Worm (Caenorhabditis elegans) whole organism, L2 larva: ENCODE data around the gene sdz-1.

Experiments
- C34F6.9 ChIP-seq: fragments of 150-350 bp; optimal IDR thresholded peaks from 2 replicates; lab custom pipeline; 2014; ENCODE audit warnings: missing biosample characterization, missing genetic modification characterization
- F13H6.1 ChIP-seq: sonication (generic microtip); optimal IDR thresholded peaks from 2 replicates; lab custom pipeline; 2016; ENCODE audit warnings: missing genetic modification characterization, missing compliant biosample characterization
- R02D3.7 ChIP-seq: fragments of 150-350 bp; optimal IDR thresholded peaks from 2 replicates; lab custom pipeline; 2014; ENCODE audit warnings: missing biosample characterization, missing genetic modification characterization
- Y55F3AM.14 ChIP-seq: fragments of 200-800 bp; sonication (Bioruptor generic); optimal IDR thresholded peaks from 2 replicates; lab custom pipeline; 2018; ENCODE audit warnings: mild to moderate bottlenecking, missing genetic modification characterization, missing compliant biosample characterization
- ZK546.5 ChIP-seq: sonication (generic microtip); optimal IDR thresholded peaks from 2 replicates; lab custom pipeline; 2017; ENCODE audit warnings: missing biosample characterization, missing genetic modification characterization
- aly-2 ChIP-seq: fragments of 150-350 bp; optimal IDR thresholded peaks from 2 replicates; lab custom pipeline; 2014; ENCODE audit warnings: missing biosample characterization, missing genetic modification characterization
- ama-1 ChIP-seq: fragments of 150-350 bp; optimal IDR thresholded peaks from 2 replicates; lab custom pipeline; 2018; ENCODE audit warnings: inconsistent platforms
- blmp-1 ChIP-seq: sonication (generic microtip); optimal IDR thresholded peaks from 2 replicates; lab custom pipeline; 2017; ENCODE audit warnings: missing genetic modification characterization, mild to moderate bottlenecking, missing compliant biosample characterization, antibody characterized with exemption, moderate library complexity; ENCODE audit not compliant: insufficient read depth
- ceh-82 ChIP-seq: fragments of 150-350 bp; optimal IDR thresholded peaks from 2 replicates; lab custom pipeline; 2014; ENCODE audit warnings: missing biosample characterization, missing genetic modification characterization
- crh-2 ChIP-seq: sonication (generic microtip); optimal IDR thresholded peaks from 2 replicates; lab custom pipeline; 2017; ENCODE audit warnings: missing biosample characterization, missing genetic modification characterization
- dmd-4 ChIP-seq: sonication (generic microtip); optimal IDR thresholded peaks from 2 replicates; lab custom pipeline; 2017; ENCODE audit warnings: missing biosample characterization, missing genetic modification characterization
- elt-1 ChIP-seq: fragments of 150-350 bp; optimal IDR thresholded peaks from 2 replicates; lab custom pipeline; 2014; ENCODE audit warnings: missing biosample characterization, missing genetic modification characterization
- elt-3 ChIP-seq: sonication (generic microtip); optimal IDR thresholded peaks from 2 replicates; lab custom pipeline; 2017; ENCODE audit warnings: missing biosample characterization, missing genetic modification characterization
- fos-1 ChIP-seq: fragments of 150-350 bp; optimal IDR thresholded peaks from 2 replicates; lab custom pipeline; 2014; ENCODE audit warnings: missing biosample characterization, missing genetic modification characterization
- gmeb-1 ChIP-seq: fragments of 150-350 bp; optimal IDR thresholded peaks from 2 replicates; lab custom pipeline; 2014; ENCODE audit warnings: missing biosample characterization, missing genetic modification characterization
- lin-11 ChIP-seq: fragments of 150-350 bp; sonication (generic microtip); optimal IDR thresholded peaks from 2 replicates; lab custom pipeline; 2014; ENCODE audit warnings: missing biosample characterization, missing genetic modification characterization, inconsistent platforms, mixed read lengths
- lsy-2 ChIP-seq, 2 experiments: fragments of 150-350 bp in 1 of 2; sonication (generic microtip) in 1 of 2; optimal IDR thresholded peaks; 2 replicates each; lab custom pipeline; 2014 to 2017; ENCODE audit warnings: missing biosample characterization in 2 of 2, missing genetic modification characterization in 2 of 2
- mbf-1 ChIP-seq: sonication (generic microtip); optimal IDR thresholded peaks from 2 replicates; lab custom pipeline; 2017; ENCODE audit warnings: missing biosample characterization, missing genetic modification characterization
- mdl-1 ChIP-seq, 2 experiments: fragments of 150-350 bp in 1 of 2; sonication (generic microtip) in 1 of 2; optimal IDR thresholded peaks; 2 replicates each; lab custom pipeline; 2017; ENCODE audit warnings: missing biosample characterization in 2 of 2, missing genetic modification characterization in 2 of 2
- nhr-10 ChIP-seq: sonication (generic microtip); optimal IDR thresholded peaks from 2 replicates; lab custom pipeline; 2017; ENCODE audit warnings: missing biosample characterization, missing genetic modification characterization
- nhr-11 ChIP-seq: fragments of 150-350 bp; optimal IDR thresholded peaks from 2 replicates; lab custom pipeline; 2014; ENCODE audit warnings: missing biosample characterization, missing genetic modification characterization
- nhr-12 ChIP-seq: fragments of 150-350 bp; optimal IDR thresholded peaks from 2 replicates; lab custom pipeline; 2014; ENCODE audit warnings: missing biosample characterization, missing genetic modification characterization
- nhr-129 ChIP-seq: fragments of 150-350 bp; optimal IDR thresholded peaks from 2 replicates; lab custom pipeline; 2014; ENCODE audit warnings: missing biosample characterization, missing genetic modification characterization
- nhr-21 ChIP-seq: fragments of 150-350 bp; optimal IDR thresholded peaks from 2 replicates; lab custom pipeline; 2014; ENCODE audit warnings: missing biosample characterization, missing genetic modification characterization
- nhr-237 ChIP-seq: fragments of 150-350 bp; optimal IDR thresholded peaks from 2 replicates; lab custom pipeline; 2014; ENCODE audit warnings: missing biosample characterization, missing genetic modification characterization
- nhr-25 ChIP-seq: fragments of 150-350 bp; sonication (generic microtip); optimal IDR thresholded peaks from 3 replicates; lab custom pipeline; 2014; ENCODE audit warnings: missing biosample characterization, missing genetic modification characterization
- nhr-6 ChIP-seq: fragments of 150-350 bp; optimal IDR thresholded peaks from 2 replicates; lab custom pipeline; 2014; ENCODE audit warnings: missing biosample characterization, missing genetic modification characterization
- peb-1 ChIP-seq: fragments of 150-350 bp; optimal IDR thresholded peaks from 2 replicates; lab custom pipeline; 2014; ENCODE audit warnings: missing biosample characterization, missing genetic modification characterization
- sma-9 ChIP-seq, 2 experiments: fragments of 150-350 bp in 1 of 2; sonication (generic microtip) in 1 of 2; optimal IDR thresholded peaks; 2 replicates each; lab custom pipeline; 2014 to 2016; ENCODE audit warnings: missing genetic modification characterization in 2 of 2, mild to moderate bottlenecking in 1 of 2, missing biosample characterization in 1 of 2, missing compliant biosample characterization in 1 of 2, missing genetic modification reagents in 1 of 2, moderate library complexity in 1 of 2
- unc-39 ChIP-seq: fragments of 150-350 bp; optimal IDR thresholded peaks from 2 replicates; lab custom pipeline; 2014; ENCODE audit warnings: missing biosample characterization, missing genetic modification characterization
- unc-55 ChIP-seq: fragments of 150-350 bp; sonication (generic microtip); optimal IDR thresholded peaks from 3 replicates; lab custom pipeline; 2014; ENCODE audit warnings: missing biosample characterization, missing genetic modification reagents, missing genetic modification characterization
- zag-1 ChIP-seq: fragments of 150-350 bp; optimal IDR thresholded peaks from 2 replicates; lab custom pipeline; 2014; ENCODE audit warnings: missing biosample characterization, missing genetic modification characterization
- ztf-11 ChIP-seq: sonication (generic microtip); optimal IDR thresholded peaks from 2 replicates; lab custom pipeline; 2017; ENCODE audit warnings: missing biosample characterization, missing genetic modification characterization
- ztf-4 ChIP-seq: fragments of 150-350 bp; optimal IDR thresholded peaks from 2 replicates; lab custom pipeline; 2014; ENCODE audit warnings: missing biosample characterization, missing genetic modification characterization

sdz-1 gene

DNA sequence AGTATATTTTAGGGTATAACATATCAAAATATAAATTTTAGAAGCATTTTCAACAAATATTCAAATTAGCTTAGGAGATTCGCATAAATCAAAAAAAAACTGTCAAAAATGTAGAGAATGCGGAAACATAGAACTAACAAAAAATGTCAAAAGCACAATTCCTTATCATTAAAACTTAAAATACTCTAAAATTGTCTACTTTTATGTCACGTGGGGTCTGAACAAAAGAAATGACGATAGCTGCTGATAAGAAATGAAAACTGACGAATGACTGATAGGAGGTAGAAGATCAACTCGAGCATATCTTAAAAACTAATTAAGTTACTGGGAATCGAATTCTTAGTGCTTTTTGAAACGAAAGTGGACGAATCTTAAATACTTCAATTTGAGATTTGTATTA lies 33.5 kb upstream of the sdz-1 start:
- TF ChIP-seq unc-39 (tag; lab: Kevin White, UChicago) (no peak), mdl-1 (tag; optimal IDR thresholded peaks at IDR 0.05; lab: Kevin White, UChicago) (peak; percentile 34 to 56), fos-1 (tag; lab: Kevin White, UChicago) (peak; percentile 61), sma-9 (GFP tag; optimal IDR thresholded peaks at IDR 0.05; lab: Kevin White, UChicago) (peak; percentile 94), sma-9 (tag; optimal IDR thresholded peaks at IDR 0.05; lab: Kevin White, UChicago) (no peak), peb-1 (tag; lab: Kevin White, UChicago) (no peak), gmeb-1 (tag; lab: Kevin White, UChicago) (peak; percentile 57), lin-11 (no peak), crh-2 (peak; percentile 43)

DNA sequence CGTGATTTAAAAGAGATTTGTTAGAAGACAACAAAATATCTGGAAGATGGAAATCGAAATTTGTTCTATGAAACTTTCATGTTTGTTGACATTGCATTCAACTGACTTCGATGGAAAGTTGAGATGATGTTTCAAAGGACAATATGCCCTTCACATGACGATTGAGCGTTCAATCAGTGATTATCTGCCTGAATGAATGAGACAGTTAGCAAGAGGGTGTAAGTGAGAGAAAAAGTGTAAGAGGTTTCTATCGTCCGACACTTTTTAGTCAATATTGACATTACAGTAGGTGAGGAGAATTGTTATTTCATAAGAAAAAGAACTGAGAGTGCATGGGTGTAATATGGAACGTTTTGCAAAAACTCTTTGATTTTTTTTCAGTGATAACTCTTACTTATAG lies 33.1 kb upstream of the sdz-1 start:
- TF ChIP-seq fos-1 (tag; lab: Kevin White, UChicago) (peak; percentile 21), ceh-82 (tag; lab: Kevin White, UChicago) (no peak), F13H6.1 (peak; percentile 5), sma-9 (GFP tag; optimal IDR thresholded peaks at IDR 0.05; lab: Kevin White, UChicago) (peak; percentile 76), sma-9 (tag; optimal IDR thresholded peaks at IDR 0.05; lab: Kevin White, UChicago) (no peak), lsy-2 (tag; optimal IDR thresholded peaks at IDR 0.05; lab: Kevin White, UChicago) (peak in 1 of 2 experiments; percentile 15), crh-2 (peak; percentile 34), nhr-129 (tag; lab: Kevin White, UChicago) (peak; percentile 75), blmp-1 (tag; lab: Kevin White, UChicago) (peak; percentile 55), elt-1 (tag; lab: Kevin White, UChicago) (no peak), nhr-6 (peak; percentile 38), C34F6.9 (no peak), R02D3.7 (tag; lab: Kevin White, UChicago) (no peak)

DNA sequence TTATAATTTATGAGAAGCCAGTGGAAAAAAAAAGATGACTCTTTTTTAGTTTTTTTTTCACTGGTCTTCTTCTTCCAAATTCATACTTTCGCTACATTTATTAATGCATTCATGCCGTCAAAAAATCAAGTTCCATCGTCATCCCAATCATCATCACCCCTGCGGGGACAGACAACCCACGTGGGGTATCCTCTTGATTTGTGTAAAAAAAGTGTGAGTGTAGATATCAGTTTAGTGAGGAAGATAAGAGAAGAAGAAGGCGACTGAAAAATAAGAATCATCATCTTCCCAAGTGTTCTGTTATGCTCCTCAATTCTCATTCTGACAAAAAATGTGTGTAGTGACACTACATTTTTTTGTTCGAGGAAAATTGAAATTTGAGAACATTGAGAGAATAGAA lies 31.8 kb upstream of the sdz-1 start:
- peak; percentile 2 for TF ChIP-seq F13H6.1
- no peak for TF ChIP-seq unc-55 (GFP tag; lab: Kevin White, UChicago)
- TF ChIP-seq zag-1 (tag; lab: Kevin White, UChicago) = no peak
- TF ChIP-seq nhr-10 (tag; lab: Kevin White, UChicago) = no peak
- peak in 1 of 2 experiments; percentile 18 for TF ChIP-seq lsy-2 (tag; optimal IDR thresholded peaks at IDR 0.05; lab: Kevin White, UChicago)
- peak; percentile 73 for TF ChIP-seq sma-9 (GFP tag; optimal IDR thresholded peaks at IDR 0.05; lab: Kevin White, UChicago)
- no peak for TF ChIP-seq sma-9 (tag; optimal IDR thresholded peaks at IDR 0.05; lab: Kevin White, UChicago)
- TF ChIP-seq blmp-1 (tag; lab: Kevin White, UChicago) = peak; percentile 28
- no peak for TF ChIP-seq nhr-11 (tag; lab: Kevin White, UChicago)
- no peak for TF ChIP-seq ama-1
- TF ChIP-seq mdl-1 (tag; optimal IDR thresholded peaks at IDR 0.05; lab: Kevin White, UChicago) = peak in 1 of 2 experiments; percentile 33
- peak; percentile 25 for TF ChIP-seq nhr-25 (tag; lab: Kevin White, UChicago)
- TF ChIP-seq nhr-6 = no peak
- TF ChIP-seq ztf-4 (tag; lab: Kevin White, UChicago) = peak; percentile 54
- TF ChIP-seq ZK546.5 (tag; lab: Kevin White, UChicago) = no peak

DNA sequence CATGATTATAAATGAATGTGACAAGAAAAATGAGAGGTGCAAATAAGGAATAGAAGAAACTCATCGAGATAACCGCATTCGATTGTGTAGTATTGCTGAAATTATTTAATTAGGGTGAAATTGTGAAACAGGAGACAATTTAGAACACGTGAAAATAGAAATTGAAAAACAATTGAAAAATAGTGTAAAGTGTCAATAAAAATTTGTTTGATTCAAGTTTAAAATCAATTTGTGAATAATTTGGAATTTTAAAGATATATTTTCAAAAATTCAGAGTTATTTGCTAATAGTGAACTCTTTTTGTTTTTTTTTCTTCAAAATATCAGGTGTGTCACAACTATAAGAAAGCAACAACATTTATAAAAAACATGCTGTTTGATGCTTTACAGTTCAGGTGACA lies 31.2 kb upstream of the sdz-1 start, which contains the start of gene ZK370.4:
Gene ZK370.4 (minus strand): TSS at position 101 of the 400 bp plus-strand sequence.
- TF ChIP-seq R02D3.7 (tag; lab: Kevin White, UChicago) = no peak
- no peak for TF ChIP-seq ztf-11
- TF ChIP-seq gmeb-1 (tag; lab: Kevin White, UChicago) = no peak
- TF ChIP-seq lin-11 = no peak
- no peak for TF ChIP-seq aly-2 (tag; lab: Kevin White, UChicago)
- no peak for TF ChIP-seq nhr-237
- no peak for TF ChIP-seq zag-1 (tag; lab: Kevin White, UChicago)
- TF ChIP-seq ZK546.5 (tag; lab: Kevin White, UChicago) = no peak
- TF ChIP-seq nhr-10 (tag; lab: Kevin White, UChicago) = no peak
- no peak for TF ChIP-seq mbf-1 (tag; lab: Kevin White, UChicago)
- no peak for TF ChIP-seq nhr-12 (tag; lab: Kevin White, UChicago)
- TF ChIP-seq Y55F3AM.14 (GFP tag; lab: Kevin White, UChicago) = no peak
- no peak for TF ChIP-seq nhr-11 (tag; lab: Kevin White, UChicago)
- TF ChIP-seq nhr-21 (tag; lab: Kevin White, UChicago) = no peak
- TF ChIP-seq dmd-4 (tag; lab: Kevin White, UChicago) = no peak
- TF ChIP-seq elt-3 (tag; lab: Kevin White, UChicago) = no peak
